Worm (Caenorhabditis elegans) whole organism, L4 larva: Measurements from ENCODE around the gene rpa-1.

Experiments
- gei-8 ChIP-seq: fragments of 200-800 bp; sonication (Bioruptor generic); optimal IDR thresholded peaks from 2 replicates; lab custom pipeline; 2018; ENCODE audit warnings: mild to moderate bottlenecking, missing genetic modification characterization, missing compliant biosample characterization
- lir-3 ChIP-seq: sonication (generic microtip); optimal IDR thresholded peaks from 2 replicates; lab custom pipeline; 2016; ENCODE audit warnings: mild to moderate bottlenecking, missing genetic modification characterization, missing compliant biosample characterization
- nhr-237 ChIP-seq: sonication (generic microtip); optimal IDR thresholded peaks from 2 replicates; lab custom pipeline; 2017; ENCODE audit warnings: missing biosample characterization, missing genetic modification characterization
- skn-1 ChIP-seq: fragments of 150-350 bp; optimal IDR thresholded peaks from 2 replicates; lab custom pipeline; 2014; ENCODE audit warnings: missing biosample characterization, missing genetic modification characterization
- snpc-1.2 ChIP-seq: fragments of 200-800 bp; sonication (Bioruptor generic); IDR thresholded peaks from 2 replicates; pipeline ENCODE4 v1.3.6; 2022; ENCODE audit warnings: missing genetic modification reagents, missing genetic modification characterization, missing compliant biosample characterization
- unc-130 ChIP-seq: sonication (generic microtip); optimal IDR thresholded peaks from 2 replicates; lab custom pipeline; 2016; ENCODE audit warnings: missing genetic modification reagents, missing genetic modification characterization, missing compliant biosample characterization

DNA sequence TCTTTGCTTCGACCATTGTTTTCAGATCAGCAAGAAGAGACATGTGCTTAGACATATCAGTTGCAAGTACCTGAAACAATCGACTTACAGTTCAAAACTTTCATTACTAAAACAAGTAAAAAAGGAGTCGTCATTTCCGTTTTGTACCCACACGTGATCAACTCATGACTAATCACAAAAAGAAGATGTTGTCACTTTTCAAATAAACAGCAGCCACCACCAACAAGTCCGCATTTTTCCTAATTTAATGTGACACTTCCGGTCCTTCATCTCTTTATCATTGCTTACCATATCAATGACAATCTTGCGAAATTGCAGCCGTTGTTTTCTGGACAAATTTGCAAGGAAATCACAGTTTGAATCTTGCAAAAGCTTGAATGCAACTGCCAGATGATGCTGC is 35.7 kb upstream of the rpa-1 start:
- no peak for TF ChIP-seq nhr-237
- TF ChIP-seq gei-8, result no peak
- TF ChIP-seq snpc-1.2 (GFP tag; lab: Robert Waterston, UW), result no peak
- no peak for TF ChIP-seq lir-3 (tag; lab: Kevin White, UChicago)
- no peak for TF ChIP-seq unc-130 (GFP tag; lab: Kevin White, UChicago)
- no peak for TF ChIP-seq skn-1 (tag; lab: Kevin White, UChicago)
